Fruit fly (Drosophila melanogaster): ENCODE measurements around the gene CG45101.

Gene CG45101

DNA sequence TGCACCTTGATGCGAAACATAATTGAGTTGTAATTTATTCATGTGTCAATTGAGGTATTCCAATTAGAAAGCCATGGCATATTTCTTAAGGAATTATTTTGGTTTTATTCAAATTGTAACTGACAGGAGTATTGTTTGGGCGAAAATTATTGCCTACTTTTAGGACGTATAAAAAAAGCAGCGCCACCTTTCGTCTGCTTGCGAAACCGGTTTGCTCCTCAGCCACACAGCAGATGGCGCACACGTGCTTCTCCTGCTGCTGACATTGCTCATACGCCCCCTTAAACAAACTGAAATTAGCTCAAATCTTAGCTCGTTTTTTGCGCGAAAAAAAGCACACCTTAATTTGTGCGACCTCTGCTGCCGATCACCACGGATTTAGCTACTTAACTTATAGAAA, 16.9 kb upstream of the CG45101 start (continued):
- peak; percentile 17 for TF ChIP-seq Dp (GFP tag; optimal IDR thresholded peaks at IDR 0.05)
- no peak for TF ChIP-seq chinmo (GFP tag; IDR thresholded peaks at IDR 0.05; ENCODE audit: partially characterized antibody)
- peak; percentile 54 for TF ChIP-seq CG10462 (GFP tag; optimal IDR thresholded peaks at IDR 0.05)
- peak; percentile 30 for TF ChIP-seq CHES-1-like (GFP tag; optimal IDR thresholded peaks at IDR 0.05)
- peak; percentile 86 for TF ChIP-seq onecut (GFP tag; IDR thresholded peaks at IDR 0.05)
- no peak; the same call in 1 of the 2 replicates for TF ChIP-seq ro (GFP tag; IDR thresholded peaks at IDR 0.05)
- peak; percentile 79 for TF ChIP-seq az2 (GFP tag; optimal IDR thresholded peaks at IDR 0.05)
- peak; percentile 78 for TF ChIP-seq shn (GFP tag; optimal IDR thresholded peaks at IDR 0.05)
- TF ChIP-seq Meics (GFP tag; optimal IDR thresholded peaks at IDR 0.05) = peak; percentile 81
- TF ChIP-seq bbx (GFP tag; IDR thresholded peaks at IDR 0.05; ENCODE audit: partially characterized antibody) = no peak
- TF ChIP-seq so (GFP tag; IDR thresholded peaks at IDR 0.05) = 0 out of 3 replicates have a peak, but pooled peaks have one; percentile 42
- peak; percentile 85 for TF ChIP-seq dysf (GFP tag; IDR thresholded peaks at IDR 0.05)
- peak; percentile 11 for TF ChIP-seq oc (tag; optimal IDR thresholded peaks at IDR 0.05)
- peak; percentile 70 for TF ChIP-seq Oaz (GFP tag; IDR thresholded peaks at IDR 0.05)
- TF ChIP-seq crc (GFP tag; optimal IDR thresholded peaks at IDR 0.05) = no peak
- TF ChIP-seq stc (GFP tag; IDR thresholded peaks at IDR 0.05) = peak; percentile 60
- peak; percentile 96 for TF ChIP-seq CG11456 (GFP tag; IDR thresholded peaks at IDR 0.05)
- TF ChIP-seq salm (tag; optimal IDR thresholded peaks at IDR 0.05) = no peak
- peak; percentile 70 for TF ChIP-seq grau (tag; optimal IDR thresholded peaks at IDR 0.05)
- peak; percentile 57; the same call in 2 of the 3 replicates for TF ChIP-seq CG7357 (GFP tag; IDR thresholded peaks at IDR 0.05)
- TF ChIP-seq exex (tag; optimal IDR thresholded peaks at IDR 0.05) = no peak
- peak; percentile 79 for TF ChIP-seq Atf-2 (GFP tag; optimal IDR thresholded peaks at IDR 0.05)
- TF ChIP-seq HLH4C (GFP tag; IDR thresholded peaks at IDR 0.05; ENCODE audit: partially characterized antibody) = no peak
- peak; percentile 30; the same call in 1 of the 2 replicates for TF ChIP-seq MBD-R2 (GFP tag; IDR thresholded peaks at IDR 0.05)
- TF ChIP-seq Drgx (GFP tag; IDR thresholded peaks at IDR 0.05) = peak; percentile 40; the same call in 1 of the 2 replicates
- TF ChIP-seq sr (GFP tag; IDR thresholded peaks at IDR 0.05) = peak; percentile 82; the same call in 2 of the 3 replicates
- TF ChIP-seq CG2129 (GFP tag; IDR thresholded peaks at IDR 0.05; ENCODE audit: partially characterized antibody) = no peak
- peak; percentile 74 for TF ChIP-seq CG4424 (GFP tag; optimal IDR thresholded peaks at IDR 0.05)
- TF ChIP-seq CG4282 (GFP tag; optimal IDR thresholded peaks at IDR 0.05) = peak; percentile 40
- peak; percentile 57 for TF ChIP-seq chn (GFP tag; optimal IDR thresholded peaks at IDR 0.05)
- peak; percentile 51 for TF ChIP-seq tx (GFP tag; optimal IDR thresholded peaks at IDR 0.05)
- TF ChIP-seq CG10543 (GFP tag; optimal IDR thresholded peaks at IDR 0.05) = peak; percentile 64
- peak; percentile 44; the same call in 1 of the 2 replicates for TF ChIP-seq bowl (GFP tag; IDR thresholded peaks at IDR 0.05)
- peak; percentile 74 for TF ChIP-seq bcd (GFP tag; optimal IDR thresholded peaks at IDR 0.05)
- 0 out of 3 replicates have a peak, but pooled peaks have one; percentile 9 for TF ChIP-seq CG6791 (GFP tag; IDR thresholded peaks at IDR 0.05; ENCODE audit: partially characterized antibody)
- TF ChIP-seq CG6813 (GFP tag; optimal IDR thresholded peaks at IDR 0.05) = peak; percentile 63
- TF ChIP-seq fd102C (GFP tag; optimal IDR thresholded peaks at IDR 0.05) = peak; percentile 56
- peak; percentile 66 for TF ChIP-seq lab (GFP tag; optimal IDR thresholded peaks at IDR 0.05)
- peak; percentile 44 for TF ChIP-seq en (GFP tag; optimal IDR thresholded peaks at IDR 0.05)
- peak; percentile 32 for TF ChIP-seq vfl (GFP tag; optimal IDR thresholded peaks at IDR 0.05)
- TF ChIP-seq usp (GFP tag; optimal IDR thresholded peaks at IDR 0.05) = no peak
- TF ChIP-seq CG18764 (GFP tag; optimal IDR thresholded peaks at IDR 0.05) = peak; percentile 59
- no peak for TF ChIP-seq Nf-YB (GFP tag; optimal IDR thresholded peaks at IDR 0.05)
- peak; percentile 79 for TF ChIP-seq CG15696 (tag; optimal IDR thresholded peaks at IDR 0.05)
- no peak for TF ChIP-seq Neu2 (GFP tag; optimal IDR thresholded peaks at IDR 0.05; ENCODE audit: borderline replicate concordance)
- peak; percentile 79 for TF ChIP-seq CG5953 (GFP tag; IDR thresholded peaks at IDR 0.05)
- TF ChIP-seq CG6689 (GFP tag; IDR thresholded peaks at IDR 0.05) = 0 out of 2 replicates have a peak, but pooled peaks have one; percentile 19
- TF ChIP-seq gcm (GFP tag; optimal IDR thresholded peaks at IDR 0.05) = no peak
- TF ChIP-seq zfh1 (GFP tag; IDR thresholded peaks at IDR 0.05) = peak; percentile 84
- TF ChIP-seq ara (GFP tag; IDR thresholded peaks at IDR 0.05) = peak; percentile 55; the same call in 1 of the 2 replicates

All from whole organism, embryonic.